Worm (Caenorhabditis elegans) whole organism, L3 larva: Measurements from ENCODE around the gene Y50D4B.4.

Experiments
- aly-2 ChIP-seq: fragments of 150-350 bp; optimal IDR thresholded peaks from 2 replicates; lab custom pipeline; 2014; ENCODE audit warnings: missing biosample characterization, missing genetic modification characterization
- ceh-82 ChIP-seq: fragments of 150-350 bp; optimal IDR thresholded peaks from 2 replicates; lab custom pipeline; 2014; ENCODE audit warnings: missing biosample characterization, missing genetic modification characterization
- fos-1 ChIP-seq: fragments of 150-350 bp; optimal IDR thresholded peaks from 2 replicates; lab custom pipeline; 2014; ENCODE audit warnings: missing biosample characterization, missing genetic modification characterization
- mdl-1 ChIP-seq: fragments of 150-350 bp; optimal IDR thresholded peaks from 2 replicates; lab custom pipeline; 2014; ENCODE audit warnings: missing biosample characterization, missing genetic modification characterization
- nhr-237 ChIP-seq: fragments of 150-350 bp; optimal IDR thresholded peaks from 2 replicates; lab custom pipeline; 2014; ENCODE audit warnings: missing biosample characterization, missing genetic modification characterization
- nhr-25 ChIP-seq: sonication (generic microtip); optimal IDR thresholded peaks from 2 replicates; lab custom pipeline; 2017; ENCODE audit warnings: missing biosample characterization, missing genetic modification characterization
- nhr-28 ChIP-seq: fragments of 150-350 bp; optimal IDR thresholded peaks from 2 replicates; lab custom pipeline; 2014; ENCODE audit warnings: missing biosample characterization, missing genetic modification characterization
- pha-4 ChIP-seq: fragments of 150-350 bp; optimal IDR thresholded peaks from 2 replicates; lab custom pipeline; 2014; ENCODE audit warnings: missing biosample characterization, missing genetic modification reagents, missing genetic modification characterization
- skn-1 ChIP-seq: fragments of 150-350 bp; optimal IDR thresholded peaks from 2 replicates; lab custom pipeline; 2014; ENCODE audit warnings: missing biosample characterization, missing genetic modification characterization
- snpc-4 ChIP-seq: fragments of 150-350 bp; optimal IDR thresholded peaks from 2 replicates; lab custom pipeline; 2014; ENCODE audit warnings: missing biosample characterization, missing genetic modification characterization
- unc-62 ChIP-seq: fragments of 150-350 bp; sonication (generic microtip); optimal IDR thresholded peaks from 4 replicates; lab custom pipeline; 2014; ENCODE audit warnings: missing biosample characterization, missing genetic modification reagents, missing genetic modification characterization
- ztf-11 ChIP-seq: fragments of 150-350 bp; optimal IDR thresholded peaks from 2 replicates; lab custom pipeline; 2014; ENCODE audit warnings: missing biosample characterization, missing genetic modification characterization

DNA sequence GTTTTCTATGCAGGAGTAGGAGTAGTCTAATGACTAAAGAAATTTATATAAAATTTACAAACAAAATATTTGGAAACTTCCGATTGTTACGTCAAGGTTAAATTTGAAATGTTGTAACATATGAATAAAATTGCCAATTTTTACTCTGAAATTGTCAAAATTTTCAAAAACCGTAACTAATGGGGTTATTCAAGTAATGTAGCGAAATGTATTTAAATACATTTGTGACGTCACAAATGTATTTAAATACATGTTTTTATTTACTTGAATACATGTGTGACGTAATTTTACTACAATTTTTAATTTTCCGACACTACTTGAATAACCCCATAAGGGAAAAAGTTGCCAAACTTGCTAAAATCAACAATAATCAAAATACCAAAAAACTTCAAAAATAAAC lies 39.1 kb upstream of the Y50D4B.4 start:
- TF ChIP-seq nhr-237 (tag; lab: Kevin White, UChicago) (no peak), ztf-11 (tag; lab: Kevin White, UChicago) (no peak), ceh-82 (no peak), mdl-1 (no peak), skn-1 (tag; lab: Kevin White, UChicago) (no peak), unc-62 (no peak), nhr-25 (tag; lab: Kevin White, UChicago) (no peak), fos-1 (tag; lab: Kevin White, UChicago) (no peak), aly-2 (tag; lab: Kevin White, UChicago) (no peak), snpc-4 (tag; lab: Kevin White, UChicago) (no peak), nhr-28 (no peak), pha-4 (no peak)
